Fruit fly (Drosophila melanogaster): ENCODE measurements around the gene CG13457.

The CG13457 gene

dm6 chr3L:15141118-15142003 lies 10.2 kb upstream of the CG13457 start (continued):
- TF ChIP-seq Dif (GFP tag; optimal IDR thresholded peaks at IDR 0.05; ENCODE audit: partially characterized antibody) = peak; percentile 37
- TF ChIP-seq Rel (GFP tag; optimal IDR thresholded peaks at IDR 0.05) = no peak
- TF ChIP-seq Rel (tag; optimal IDR thresholded peaks at IDR 0.05) = peak; percentile 20

- TF ChIP-seq fru (GFP tag; optimal IDR thresholded peaks at IDR 0.05) = no peak
- TF ChIP-seq sage (GFP tag; optimal IDR thresholded peaks at IDR 0.05) = no peak
- TF ChIP-seq OdsH (GFP tag; optimal IDR thresholded peaks at IDR 0.05) = no peak
- no peak for TF ChIP-seq usp (GFP tag; optimal IDR thresholded peaks at IDR 0.05)
- TF ChIP-seq Hr83 (GFP tag; optimal IDR thresholded peaks at IDR 0.05; ENCODE audit: poor library complexity, severe bottlenecking) = peak; percentile 29
- TF ChIP-seq Rel (GFP tag; optimal IDR thresholded peaks at IDR 0.05) = no peak
- peak; percentile 28 for TF ChIP-seq Rel (tag; optimal IDR thresholded peaks at IDR 0.05)
- no peak for TF ChIP-seq brk (GFP tag; optimal IDR thresholded peaks at IDR 0.05)
- TF ChIP-seq dsf (GFP tag; optimal IDR thresholded peaks at IDR 0.05; ENCODE audit: borderline replicate concordance) = no peak
Measured at dm6 chr3L:15140268-15140957, 9.2 kb upstream of the CG13457 start.

DNA sequence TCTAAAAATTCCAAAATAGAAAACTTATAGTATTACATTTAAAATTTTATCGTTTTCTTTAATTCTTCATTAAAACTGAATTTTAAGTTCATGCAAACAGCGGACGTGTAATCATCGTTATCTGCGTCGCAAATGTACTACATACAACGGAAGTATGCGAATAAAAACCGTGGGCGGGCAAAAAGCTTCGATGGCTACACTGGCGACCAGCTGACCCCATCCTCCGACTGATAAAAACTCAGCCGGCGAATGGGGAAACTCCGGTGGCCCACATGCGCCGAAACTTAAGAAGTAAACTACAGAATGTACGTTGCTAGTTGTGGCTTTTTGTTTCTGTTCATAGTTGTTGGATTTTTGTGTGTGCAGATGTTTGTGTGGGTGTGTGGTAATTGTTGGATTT lies 6.6 kb upstream of the CG13457 start:
- no peak for TF ChIP-seq CG32264 (GFP tag; optimal IDR thresholded peaks at IDR 0.05)

dm6 chr3L:15136659-15137572 lies 5.7 kb upstream of the CG13457 start, which contains the start of gene CG12316:
Gene CG12316 (minus strand): TSS chr3L:15136934.
- peak; percentile 89 for TF ChIP-seq woc (GFP tag; optimal IDR thresholded peaks at IDR 0.05)
- TF ChIP-seq lola (GFP tag; optimal IDR thresholded peaks at IDR 0.05) = no peak
- no peak for TF ChIP-seq N (GFP tag; optimal IDR thresholded peaks at IDR 0.05)
- TF ChIP-seq dsf (GFP tag; optimal IDR thresholded peaks at IDR 0.05; ENCODE audit: borderline replicate concordance) = peak; percentile 87
- TF ChIP-seq tai (GFP tag; optimal IDR thresholded peaks at IDR 0.05) = no peak
- peak; percentile 97 for TF ChIP-seq Sp1 (GFP tag; optimal IDR thresholded peaks at IDR 0.05)
- no peak for TF ChIP-seq Myc (optimal IDR thresholded peaks at IDR 0.05)
- peak; percentile 98 for TF ChIP-seq br (GFP tag; optimal IDR thresholded peaks at IDR 0.05)
- no peak for TF ChIP-seq pan (optimal IDR thresholded peaks at IDR 0.05)
- TF ChIP-seq CrebA (GFP tag; optimal IDR thresholded peaks at IDR 0.05; ENCODE audit: borderline replicate concordance) = no peak
- peak; percentile 91 for TF ChIP-seq dmrt93B (GFP tag; optimal IDR thresholded peaks at IDR 0.05)
- peak; percentile 91 for TF ChIP-seq OdsH (GFP tag; optimal IDR thresholded peaks at IDR 0.05)
- TF ChIP-seq sv (GFP tag; optimal IDR thresholded peaks at IDR 0.05) = peak; percentile 86
- no peak for TF ChIP-seq dl (GFP tag; optimal IDR thresholded peaks at IDR 0.05; ENCODE audit: insufficient read depth in 1 of 2, partially characterized antibody in 2 of 2)
- peak; percentile 72 to 96 for TF ChIP-seq foxo (GFP tag; optimal IDR thresholded peaks at IDR 0.05)
- TF ChIP-seq rgr (GFP tag; optimal IDR thresholded peaks at IDR 0.05) = peak; percentile 96
- TF ChIP-seq HLH106 (tag; optimal IDR thresholded peaks at IDR 0.05) = peak; percentile 96
- no peak for TF ChIP-seq Dfd (GFP tag; optimal IDR thresholded peaks at IDR 0.05)
- TF ChIP-seq Dif (GFP tag; optimal IDR thresholded peaks at IDR 0.05; ENCODE audit: partially characterized antibody) = no peak
- peak; percentile 66 for TF ChIP-seq Mio (GFP tag; optimal IDR thresholded peaks at IDR 0.05)
- peak; percentile 88 for TF ChIP-seq Hnf4 (GFP tag; optimal IDR thresholded peaks at IDR 0.05)
- TF ChIP-seq fru (GFP tag; optimal IDR thresholded peaks at IDR 0.05) = peak; percentile 98
- TF ChIP-seq psq (GFP tag; optimal IDR thresholded peaks at IDR 0.05) = peak; percentile 90
- no peak for TF ChIP-seq jim (GFP tag; optimal IDR thresholded peaks at IDR 0.05)
- peak; percentile 72 for TF ChIP-seq Rel (GFP tag; optimal IDR thresholded peaks at IDR 0.05)
- peak; percentile 86 for TF ChIP-seq Rel (tag; optimal IDR thresholded peaks at IDR 0.05)
- no peak for TF ChIP-seq Abd-B (GFP tag; optimal IDR thresholded peaks at IDR 0.05)
- TF ChIP-seq usp (GFP tag; optimal IDR thresholded peaks at IDR 0.05) = no peak
- TF ChIP-seq ey (GFP tag; optimal IDR thresholded peaks at IDR 0.05) = peak; percentile 95
- peak; percentile 97 for TF ChIP-seq h (GFP tag; optimal IDR thresholded peaks at IDR 0.05)
- peak; percentile 96 for TF ChIP-seq CG9705 (GFP tag; optimal IDR thresholded peaks at IDR 0.05)
- no peak for TF ChIP-seq Hr78 (GFP tag; optimal IDR thresholded peaks at IDR 0.05)
- TF ChIP-seq brk (GFP tag; optimal IDR thresholded peaks at IDR 0.05) = no peak
- peak; percentile 93 for TF ChIP-seq CG32264 (GFP tag; optimal IDR thresholded peaks at IDR 0.05)
- TF ChIP-seq Hr83 (GFP tag; optimal IDR thresholded peaks at IDR 0.05; ENCODE audit: poor library complexity, severe bottlenecking) = peak; percentile 31
- peak; percentile 72 for TF ChIP-seq GATAd (GFP tag; optimal IDR thresholded peaks at IDR 0.05)
- TF ChIP-seq Vsx2 (GFP tag; optimal IDR thresholded peaks at IDR 0.05; ENCODE audit: partially characterized antibody) = no peak
